Fruit fly (Drosophila melanogaster): Measurements from ENCODE around the gene spi.

The spi gene

dm6 chr2L:19565233-19565898, 11.7 kb downstream of the spi start, which contains the start of gene CG13077 (continued):
- TF ChIP-seq mld (GFP tag; IDR thresholded peaks at IDR 0.05; ENCODE audit: partially characterized antibody) (no peak), hb (GFP tag; IDR thresholded peaks at IDR 0.05; ENCODE audit: partially characterized antibody) (0 out of 3 replicates have a peak, but pooled peaks have one; percentile 27), CG30020 (tag; optimal IDR thresholded peaks at IDR 0.05) (no peak), CG9215 (GFP tag; IDR thresholded peaks at IDR 0.05) (no peak), CG4424 (GFP tag; optimal IDR thresholded peaks at IDR 0.05) (no peak), Ravus (GFP tag; IDR thresholded peaks at IDR 0.05) (no peak), CG12155 (GFP tag; optimal IDR thresholded peaks at IDR 0.05) (no peak), Awh (GFP tag; IDR thresholded peaks at IDR 0.05) (no peak), scrt (GFP tag; optimal IDR thresholded peaks at IDR 0.05) (no peak), Blimp-1 (GFP tag; optimal IDR thresholded peaks at IDR 0.05) (no peak), CG17829 (tag; optimal IDR thresholded peaks at IDR 0.05) (no peak), MESR4 (GFP tag; optimal IDR thresholded peaks at IDR 0.05) (no peak), CG10321 (GFP tag; IDR thresholded peaks at IDR 0.05) (no peak), pzg (GFP tag; optimal IDR thresholded peaks at IDR 0.05) (peak; percentile 9), eve (GFP tag; optimal IDR thresholded peaks at IDR 0.05) (no peak), seq (GFP tag; IDR thresholded peaks at IDR 0.05) (no peak), cwo (GFP tag; optimal IDR thresholded peaks at IDR 0.05) (no peak), CG12942 (GFP tag; optimal IDR thresholded peaks at IDR 0.05) (no peak), CG31441 (GFP tag; IDR thresholded peaks at IDR 0.05) (no peak), crc (GFP tag; optimal IDR thresholded peaks at IDR 0.05) (no peak), Myb (GFP tag; optimal IDR thresholded peaks at IDR 0.05) (no peak), Dbx (GFP tag; IDR thresholded peaks at IDR 0.05) (no peak), Xbp1 (GFP tag; optimal IDR thresholded peaks at IDR 0.05) (no peak), Dp (GFP tag; optimal IDR thresholded peaks at IDR 0.05) (peak; percentile 71)

dm6 chr2L:19563029-19563980, 13.8 kb downstream of the spi start, which contains the start of gene CG13078:
CG13078 (plus strand) TSS chr2L:19563930.
- TF ChIP-seq Fer2 (tag; optimal IDR thresholded peaks at IDR 0.05), result no peak
- TF ChIP-seq CG13894 (tag; optimal IDR thresholded peaks at IDR 0.05), result peak; percentile 65
- no peak for TF ChIP-seq CG4360 (GFP tag; IDR thresholded peaks at IDR 0.05)
- 0 out of 4 replicates have a peak, but pooled peaks have one; percentile 43 for TF ChIP-seq chinmo (GFP tag; IDR thresholded peaks at IDR 0.05; ENCODE audit: partially characterized antibody)
- TF ChIP-seq gro (GFP tag; optimal IDR thresholded peaks at IDR 0.05), result peak; percentile 22
- no peak for TF ChIP-seq HLHmδ (GFP tag; optimal IDR thresholded peaks at IDR 0.05)
- no peak for TF ChIP-seq Spps (tag; optimal IDR thresholded peaks at IDR 0.05)
- TF ChIP-seq sug (tag; optimal IDR thresholded peaks at IDR 0.05), result peak; percentile 42
- peak; percentile 92 for TF ChIP-seq CG34376 (GFP tag; optimal IDR thresholded peaks at IDR 0.05)
- peak; percentile 85 for TF ChIP-seq grn (GFP tag; optimal IDR thresholded peaks at IDR 0.05)
- TF ChIP-seq CG31224 (GFP tag; IDR thresholded peaks at IDR 0.05), result no peak
- no peak for TF ChIP-seq CG14667 (GFP tag; IDR thresholded peaks at IDR 0.05)
- peak; percentile 97 for TF ChIP-seq exex (tag; optimal IDR thresholded peaks at IDR 0.05)
